Worm (Caenorhabditis elegans) whole organism, early embryonic: Measurements from ENCODE around the gene tceb-3.

Experiments
- B0310.2 ChIP-seq: sonication (generic microtip); optimal IDR thresholded peaks from 2 replicates; lab custom pipeline; 2016; ENCODE audit warnings: mild to moderate bottlenecking, missing genetic modification characterization, missing compliant biosample characterization
- F13C5.2 ChIP-seq: sonication (generic microtip); optimal IDR thresholded peaks from 2 replicates; lab custom pipeline; 2017; ENCODE audit warnings: mild to moderate bottlenecking, missing genetic modification characterization, inconsistent platforms, missing compliant biosample characterization
- aly-1 ChIP-seq: sonication (generic microtip); optimal IDR thresholded peaks from 2 replicates; lab custom pipeline; 2016; ENCODE audit warnings: missing genetic modification characterization, missing compliant biosample characterization
- ama-1 ChIP-seq: fragments of 150-350 bp; optimal IDR thresholded peaks from 2 replicates; lab custom pipeline; 2014
- ceh-13 ChIP-seq: fragments of 200-800 bp; sonication (Bioruptor generic); optimal IDR thresholded peaks from 2 replicates; lab custom pipeline; 2018; ENCODE audit warnings: mild to moderate bottlenecking, missing genetic modification characterization, missing compliant biosample characterization
- ceh-36 ChIP-seq: sonication (generic microtip); optimal IDR thresholded peaks from 2 replicates; lab custom pipeline; 2016; ENCODE audit warnings: missing genetic modification characterization, inconsistent platforms, missing compliant biosample characterization
- ets-7 ChIP-seq: sonication (generic microtip); optimal IDR thresholded peaks from 2 replicates; lab custom pipeline; 2016; ENCODE audit warnings: missing genotype, missing genetic modification characterization, missing compliant biosample characterization
- flt-1 ChIP-seq: fragments of 200-800 bp; sonication (Bioruptor generic); IDR thresholded peaks from 2 replicates; pipeline ENCODE4 v1.3.6; 2022; ENCODE audit warnings: missing genetic modification characterization, missing compliant biosample characterization
- hmbx-1 ChIP-seq: sonication (generic microtip); optimal IDR thresholded peaks from 2 replicates; lab custom pipeline; 2016; ENCODE audit warnings: mild to moderate bottlenecking, missing genetic modification characterization, missing compliant biosample characterization
- hmg-4 ChIP-seq: fragments of 200-800 bp; sonication (Bioruptor generic); optimal IDR thresholded peaks from 2 replicates; lab custom pipeline; 2018; ENCODE audit warnings: mild to moderate bottlenecking, missing genetic modification characterization, missing compliant biosample characterization
- hnd-1 ChIP-seq: sonication (generic microtip); optimal IDR thresholded peaks from 2 replicates; lab custom pipeline; 2016; ENCODE audit warnings: missing genetic modification characterization, missing compliant biosample characterization
- pes-1 ChIP-seq: fragments of 200-800 bp; sonication (Bioruptor generic); IDR thresholded peaks from 2 replicates; pipeline ENCODE4 v1.3.6; 2022; ENCODE audit warnings: missing genetic modification reagents, missing genetic modification characterization, missing compliant biosample characterization
- scrt-1 ChIP-seq: fragments of 200-800 bp; sonication (Bioruptor generic); IDR thresholded peaks from 2 replicates; pipeline ENCODE4 v1.3.6; 2022; ENCODE audit warnings: missing genetic modification characterization, missing compliant biosample characterization
- sea-1 ChIP-seq: fragments of 200-800 bp; sonication (Bioruptor generic); conservative IDR thresholded peaks from 2 replicates; pipeline ENCODE4 v1.3.6; 2022; ENCODE audit warnings: missing genetic modification characterization, missing compliant biosample characterization
- tbx-11 ChIP-seq: fragments of 200-800 bp; sonication (Bioruptor generic); IDR thresholded peaks from 2 replicates; pipeline ENCODE4 v1.3.6; 2022; ENCODE audit warnings: missing genetic modification characterization, missing compliant biosample characterization
- tbx-37 ChIP-seq: fragments of 200-800 bp; sonication (Bioruptor generic); conservative IDR thresholded peaks from 2 replicates; pipeline ENCODE4 v1.3.6; 2022; ENCODE audit warnings: missing genetic modification reagents, missing genetic modification characterization, missing compliant biosample characterization
- tra-4 ChIP-seq: sonication (generic microtip); optimal IDR thresholded peaks from 2 replicates; lab custom pipeline; 2017; ENCODE audit warnings: missing genetic modification characterization, missing compliant biosample characterization

tceb-3 gene

ce11 chrII:10902104-10902503 lies 45.1 kb downstream of the tceb-3 start, which contains the start of gene gly-1:
Gene gly-1 (minus strand): TSS chrII:10902204.
- TF ChIP-seq tra-4 (tag; lab: Kevin White, UChicago) (no peak), hmg-4 (GFP tag; lab: Kevin White, UChicago) (no peak), tbx-11 (no peak), scrt-1 (GFP tag; lab: Robert Waterston, UW) (no peak), tbx-37 (GFP tag; lab: Robert Waterston, UW) (no peak), ets-7 (tag; lab: Kevin White, UChicago) (no peak), ama-1 (no peak), ceh-36 (tag; lab: Kevin White, UChicago) (no peak), ceh-13 (GFP tag; lab: Kevin White, UChicago) (no peak), B0310.2 (no peak), hmbx-1 (no peak), F13C5.2 (no peak)

ce11 chrII:10898998-10899397 lies 48.2 kb downstream of the tceb-3 start:
- TF ChIP-seq hmg-4 (GFP tag; lab: Kevin White, UChicago) = no peak
- TF ChIP-seq F13C5.2 = no peak
- TF ChIP-seq B0310.2 = no peak
- TF ChIP-seq pes-1 = no peak
- TF ChIP-seq sea-1 (GFP tag; lab: Robert Waterston, UW) = no peak
- no peak for TF ChIP-seq hnd-1 (tag; lab: Kevin White, UChicago)
- TF ChIP-seq ets-7 (tag; lab: Kevin White, UChicago) = no peak
- no peak for TF ChIP-seq scrt-1 (GFP tag; lab: Robert Waterston, UW)
- TF ChIP-seq tbx-11 = no peak
- no peak for TF ChIP-seq aly-1
- TF ChIP-seq ceh-13 (GFP tag; lab: Kevin White, UChicago) = no peak
- TF ChIP-seq ceh-36 (tag; lab: Kevin White, UChicago) = no peak
- no peak for TF ChIP-seq ama-1
- no peak for TF ChIP-seq flt-1 (GFP tag; lab: Robert Waterston, UW)
- TF ChIP-seq tra-4 (tag; lab: Kevin White, UChicago) = no peak
- no peak for TF ChIP-seq tbx-37 (GFP tag; lab: Robert Waterston, UW)
- TF ChIP-seq hmbx-1 = no peak

- no peak for TF ChIP-seq sea-1 (GFP tag; lab: Robert Waterston, UW)
- no peak for TF ChIP-seq F13C5.2
- TF ChIP-seq ceh-36 (tag; lab: Kevin White, UChicago) = no peak
- no peak for TF ChIP-seq tbx-37 (GFP tag; lab: Robert Waterston, UW)
- TF ChIP-seq pes-1 = no peak
- TF ChIP-seq tra-4 (tag; lab: Kevin White, UChicago) = no peak
- TF ChIP-seq ets-7 (tag; lab: Kevin White, UChicago) = no peak
- no peak for TF ChIP-seq flt-1 (GFP tag; lab: Robert Waterston, UW)
- TF ChIP-seq ceh-13 (GFP tag; lab: Kevin White, UChicago) = no peak
These were observed 51.3 kb downstream of the tceb-3 start for ce11 chrII:10895959-10896358.

DNA sequence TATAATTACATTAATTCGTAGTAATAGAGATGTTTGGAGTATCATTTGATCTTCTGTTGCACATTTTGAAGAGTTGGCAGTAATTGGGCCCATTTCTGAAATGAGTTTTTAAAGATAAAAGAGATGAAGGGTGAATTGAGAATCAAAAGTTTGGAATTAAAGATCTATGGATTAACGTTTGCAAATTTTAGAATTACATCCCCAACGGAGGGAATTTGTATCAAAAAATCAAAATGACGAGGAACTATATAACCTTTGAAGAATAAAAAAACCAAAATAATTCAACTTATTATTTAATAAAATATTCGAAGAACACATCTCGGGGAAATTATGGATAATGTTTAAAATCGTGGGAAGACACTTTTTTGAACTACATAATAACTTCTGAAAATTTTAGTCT lies 52.2 kb downstream of the tceb-3 start, which contains the start of gene sra-10:
Gene sra-10 (minus strand): TSS at position 101 of the 400 bp plus-strand sequence.
- TF ChIP-seq F13C5.2 (no peak), ets-7 (tag; lab: Kevin White, UChicago) (no peak), sea-1 (GFP tag; lab: Robert Waterston, UW) (no peak), tbx-37 (GFP tag; lab: Robert Waterston, UW) (no peak), ceh-13 (GFP tag; lab: Kevin White, UChicago) (no peak), flt-1 (GFP tag; lab: Robert Waterston, UW) (no peak), B0310.2 (no peak), ceh-36 (tag; lab: Kevin White, UChicago) (no peak), scrt-1 (GFP tag; lab: Robert Waterston, UW) (no peak), aly-1 (no peak)
